Worm (Caenorhabditis elegans) whole organism, young adult: ENCODE data around the gene T06D8.9.

Experiments used
- B0035.1 ChIP-seq: sonication (generic microtip); optimal IDR thresholded peaks from 2 replicates; lab custom pipeline; 2016; ENCODE audit warnings: missing genetic modification characterization, mild to moderate bottlenecking, missing compliant biosample characterization, missing genotype, missing genetic modification reagents
- B0261.1 ChIP-seq: sonication (generic microtip); optimal IDR thresholded peaks from 2 replicates; lab custom pipeline; 2016; ENCODE audit warnings: mild to moderate bottlenecking, missing genetic modification characterization, moderate library complexity, missing compliant biosample characterization
- F33H1.4 ChIP-seq: fragments of 200-800 bp; sonication (Bioruptor generic); IDR thresholded peaks from 2 replicates; pipeline ENCODE4 v1.3.6; 2022; ENCODE audit warnings: missing genetic modification reagents, missing genetic modification characterization, missing compliant biosample characterization
- Y53F4B.3 ChIP-seq: fragments of 200-800 bp; sonication (Bioruptor generic); IDR thresholded peaks from 2 replicates; pipeline ENCODE4 v1.3.6; 2022; ENCODE audit warnings: missing genetic modification reagents, missing genetic modification characterization, missing compliant biosample characterization
- Y53G8AR.9 ChIP-seq: fragments of 200-800 bp; sonication (Bioruptor generic); conservative IDR thresholded peaks from 2 replicates; pipeline ENCODE4 v1.3.6; 2022; ENCODE audit warnings: missing genetic modification reagents, missing genetic modification characterization, missing compliant biosample characterization
- Y95B8A.8 ChIP-seq: fragments of 200-800 bp; sonication (Bioruptor generic); IDR thresholded peaks from 2 replicates; pipeline ENCODE4 v1.3.6; 2022; ENCODE audit warnings: missing genetic modification reagents, missing genetic modification characterization, missing compliant biosample characterization
- atf-7 ChIP-seq: sonication (generic microtip); optimal IDR thresholded peaks from 2 replicates; lab custom pipeline; 2017; ENCODE audit warnings: mild to moderate bottlenecking, missing genetic modification characterization, missing compliant biosample characterization
- attf-5 ChIP-seq: fragments of 200-800 bp; sonication (Bioruptor generic); optimal IDR thresholded peaks from 2 replicates; lab custom pipeline; 2018; ENCODE audit warnings: mild to moderate bottlenecking, missing genetic modification characterization, missing compliant biosample characterization
- attf-6 ChIP-seq: fragments of 200-800 bp; sonication (Bioruptor generic); IDR thresholded peaks from 2 replicates; pipeline ENCODE4 v1.3.6; 2022; ENCODE audit warnings: missing genetic modification reagents, missing genetic modification characterization, missing compliant biosample characterization
- bed-1 ChIP-seq: fragments of 200-800 bp; sonication (Bioruptor generic); IDR thresholded peaks from 2 replicates; pipeline ENCODE4 v1.3.6; 2022; ENCODE audit warnings: missing genetic modification reagents, missing genetic modification characterization, missing compliant biosample characterization
- bed-2 ChIP-seq: fragments of 200-800 bp; sonication (Bioruptor generic); IDR thresholded peaks from 2 replicates; pipeline ENCODE4 v1.3.6; 2022; ENCODE audit warnings: missing genetic modification reagents, missing genetic modification characterization, missing compliant biosample characterization
- ceh-58 ChIP-seq: fragments of 200-800 bp; sonication (Bioruptor generic); IDR thresholded peaks from 2 replicates; pipeline ENCODE4 v1.3.6; 2022; ENCODE audit warnings: missing genetic modification characterization, missing compliant biosample characterization
- ceh-79 ChIP-seq: sonication (generic microtip); optimal IDR thresholded peaks from 2 replicates; lab custom pipeline; 2017; ENCODE audit warnings: mild to moderate bottlenecking, missing genetic modification characterization, missing compliant biosample characterization
- chd-7 ChIP-seq: sonication (generic microtip); optimal IDR thresholded peaks from 2 replicates; lab custom pipeline; 2016; ENCODE audit warnings: mild to moderate bottlenecking, missing genetic modification characterization, moderate library complexity, missing compliant biosample characterization
- efl-1 ChIP-seq: fragments of 150-350 bp; optimal IDR thresholded peaks from 2 replicates; lab custom pipeline; 2014; ENCODE audit warnings: missing biosample characterization, missing genetic modification reagents, missing genetic modification characterization
- egl-44 ChIP-seq: fragments of 200-800 bp; sonication (Bioruptor generic); IDR thresholded peaks from 2 replicates; pipeline ENCODE4 v1.3.6; 2022; ENCODE audit warnings: missing genetic modification reagents, missing genetic modification characterization, missing compliant biosample characterization
- let-526 ChIP-seq: fragments of 200-800 bp; sonication (Bioruptor generic); IDR thresholded peaks from 2 replicates; pipeline ENCODE4 v1.3.6; 2022; ENCODE audit warnings: missing genetic modification reagents, missing genetic modification characterization, missing compliant biosample characterization
- lin-40 ChIP-seq: sonication (generic microtip); optimal IDR thresholded peaks from 2 replicates; lab custom pipeline; 2016; ENCODE audit warnings: missing genetic modification characterization, mild to moderate bottlenecking, missing compliant biosample characterization, missing genotype, missing genetic modification reagents
- lsy-27 ChIP-seq: sonication (generic microtip); optimal IDR thresholded peaks from 2 replicates; lab custom pipeline; 2017; ENCODE audit warnings: missing genetic modification characterization, mild to moderate bottlenecking, missing compliant biosample characterization, antibody characterized with exemption, missing genotype, borderline replicate concordance; ENCODE audit not compliant: insufficient read depth
- madf-10 ChIP-seq: sonication (generic microtip); optimal IDR thresholded peaks from 2 replicates; lab custom pipeline; 2016; ENCODE audit warnings: mild to moderate bottlenecking, missing genetic modification characterization, missing compliant biosample characterization
- mes-4 ChIP-seq: sonication (generic microtip); optimal IDR thresholded peaks from 2 replicates; lab custom pipeline; 2016; ENCODE audit warnings: missing genotype, missing genetic modification characterization, missing compliant biosample characterization
- nfya-1 ChIP-seq: sonication (generic microtip); optimal IDR thresholded peaks from 2 replicates; lab custom pipeline; 2017; ENCODE audit warnings: antibody characterized with exemption, missing compliant biosample characterization, missing genetic modification characterization, borderline replicate concordance; ENCODE audit not compliant: insufficient read depth
- nhr-80 ChIP-seq: sonication (generic microtip); optimal IDR thresholded peaks from 2 replicates; lab custom pipeline; 2016; ENCODE audit warnings: missing genetic modification characterization, missing compliant biosample characterization
- pbrm-1 ChIP-seq: fragments of 200-800 bp; sonication (Bioruptor generic); IDR thresholded peaks from 2 replicates; pipeline ENCODE4 v1.3.6; 2022; ENCODE audit warnings: missing genetic modification reagents, missing genetic modification characterization, missing compliant biosample characterization
- repo-1 ChIP-seq: sonication (generic microtip); optimal IDR thresholded peaks from 2 replicates; lab custom pipeline; 2017; ENCODE audit warnings: mild to moderate bottlenecking, missing genetic modification characterization, missing compliant biosample characterization
- rpc-1 ChIP-seq, 2 experiments: fragments of 150-350 bp in 1 of 2; sonication (generic microtip) in 1 of 2; optimal IDR thresholded peaks; 2 replicates each; lab custom pipeline; 2014 to 2018; ENCODE audit warnings: missing biosample characterization in 1 of 2, missing genetic modification characterization in 1 of 2, missing genetic modification reagents in 1 of 2, missing genotype in 1 of 2
- snpc-1.1 ChIP-seq: sonication (generic microtip); optimal IDR thresholded peaks from 2 replicates; lab custom pipeline; 2017; ENCODE audit warnings: missing genetic modification characterization, mild to moderate bottlenecking, missing compliant biosample characterization, antibody characterized with exemption, moderate library complexity, missing genotype, missing genetic modification reagents; ENCODE audit not compliant: insufficient read depth
- snpc-3.4 ChIP-seq: sonication (generic microtip); optimal IDR thresholded peaks from 2 replicates; lab custom pipeline; 2017; ENCODE audit warnings: missing genetic modification characterization, mild to moderate bottlenecking, missing compliant biosample characterization, antibody characterized with exemption, moderate library complexity, missing genotype, missing genetic modification reagents
- snpc-4 ChIP-seq, 5 experiments: fragments of 150-350 bp in 1 of 5; sonication (generic microtip) in 4 of 5; optimal IDR thresholded peaks; 2 replicates each; lab custom pipeline; 2014 to 2018; ENCODE audit warnings: missing genetic modification characterization in 5 of 5, missing biosample characterization in 3 of 5, antibody characterized with exemption in 2 of 5, mild to moderate bottlenecking in 2 of 5, missing compliant biosample characterization in 2 of 5, missing genotype in 2 of 5, moderate library complexity in 2 of 5, missing genetic modification reagents in 1 of 5
- tbp1 ChIP-seq: fragments of 200-800 bp; sonication (Bioruptor generic); optimal IDR thresholded peaks from 2 replicates; lab custom pipeline; 2018; ENCODE audit warnings: mild to moderate bottlenecking, missing genetic modification characterization, missing compliant biosample characterization
- ztf-6 ChIP-seq: fragments of 200-800 bp; sonication (Bioruptor generic); IDR thresholded peaks from 2 replicates; pipeline ENCODE4 v1.3.6; 2022; ENCODE audit warnings: missing genetic modification reagents, missing genetic modification characterization, missing compliant biosample characterization

Gene T06D8.9

DNA sequence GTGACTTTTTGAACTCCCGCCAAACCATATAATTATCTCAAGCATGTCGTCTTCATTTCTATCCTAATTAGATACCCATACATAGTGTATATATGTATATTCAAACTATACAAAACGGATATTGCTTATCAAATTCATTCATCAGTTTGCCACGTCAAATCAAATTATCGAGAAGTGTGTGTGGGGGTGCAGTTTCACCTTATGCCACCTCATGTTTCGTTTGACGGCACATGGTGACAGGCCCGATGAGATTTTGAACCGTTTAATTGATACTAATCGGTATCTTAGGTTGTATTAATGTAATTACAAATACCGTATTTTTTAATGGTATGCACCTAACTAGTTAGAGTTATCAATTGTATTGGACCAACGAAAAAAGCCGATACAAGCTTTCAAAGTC lies 45.3 kb downstream of the T06D8.9 start:
- TF ChIP-seq madf-10 (no peak), mes-4 (tag; lab: Kevin White, UChicago) (no peak), attf-6 (GFP tag; lab: Robert Waterston, UW) (no peak), attf-5 (GFP tag; lab: Kevin White, UChicago) (no peak), egl-44 (GFP tag; lab: Robert Waterston, UW) (no peak), lsy-27 (no peak), snpc-4 (GFP tag; optimal IDR thresholded peaks at IDR 0.05; lab: Kevin White, UChicago) (no peak), snpc-4 (tag; optimal IDR thresholded peaks at IDR 0.05; lab: Kevin White, UChicago) (no peak), let-526 (GFP tag; lab: Robert Waterston, UW) (no peak), pbrm-1 (GFP tag; lab: Robert Waterston, UW) (no peak), chd-7 (no peak), rpc-1 (optimal IDR thresholded peaks at IDR 0.05; lab: Kevin White, UChicago) (no peak), rpc-1 (tag; optimal IDR thresholded peaks at IDR 0.05; lab: Kevin White, UChicago) (no peak), tbp1 (GFP tag; lab: Kevin White, UChicago) (no peak), bed-1 (no peak), lin-40 (no peak), efl-1 (GFP tag; lab: Kevin White, UChicago) (no peak)

DNA sequence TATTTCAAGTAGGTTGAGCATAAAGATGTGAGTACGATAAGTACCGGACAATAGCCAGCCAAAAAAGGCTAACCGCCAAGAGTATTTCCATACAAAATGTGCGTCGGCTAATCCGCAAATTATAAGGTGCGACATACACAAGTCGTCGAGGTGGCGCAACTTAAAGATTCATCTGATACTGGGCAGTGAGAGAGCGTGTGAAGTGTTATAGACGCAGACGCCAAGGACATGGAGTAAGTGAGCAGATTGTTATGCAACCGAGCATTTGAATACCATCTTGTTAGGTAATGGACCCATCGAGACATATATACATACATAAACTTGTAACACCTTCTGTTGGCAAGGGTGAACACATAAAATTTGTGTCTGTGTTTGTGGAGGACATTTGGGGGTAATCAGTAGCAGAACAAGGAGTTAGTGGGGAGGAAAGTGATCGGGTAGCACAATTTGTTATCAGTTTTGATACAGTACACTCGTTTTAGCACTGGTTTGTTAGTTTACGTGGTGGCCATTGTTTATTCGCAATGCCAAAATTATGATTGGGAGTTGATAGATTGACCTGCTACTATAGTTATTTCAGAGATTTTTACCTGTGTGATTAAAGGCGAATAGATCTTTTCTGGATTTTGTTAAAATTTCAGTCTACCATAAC lies 46.0 kb downstream of the T06D8.9 start:
- TF ChIP-seq nhr-80 (tag; lab: Kevin White, UChicago), result peak; percentile 17
- TF ChIP-seq lsy-27, result no peak

DNA sequence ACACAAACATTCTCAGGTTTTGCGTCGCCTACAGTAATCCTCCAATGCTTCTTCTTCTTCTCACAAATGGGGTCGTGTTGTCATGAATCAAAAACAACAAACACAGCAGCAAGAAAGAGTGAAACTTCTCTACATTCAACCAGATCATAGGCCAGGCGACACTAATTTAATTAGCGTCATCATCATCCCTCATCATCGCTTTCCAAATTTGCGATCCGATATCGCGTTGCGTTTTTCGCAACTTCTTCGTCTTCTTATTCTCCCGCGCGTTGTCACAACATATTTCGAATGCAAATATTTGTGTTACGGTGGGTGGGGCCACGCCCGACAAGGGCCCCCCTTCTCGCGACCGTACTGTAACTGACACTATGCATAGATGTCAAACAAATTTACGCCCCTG lies 47.0 kb downstream of the T06D8.9 start:
- no peak for TF ChIP-seq rpc-1 (optimal IDR thresholded peaks at IDR 0.05; lab: Kevin White, UChicago)
- TF ChIP-seq rpc-1 (tag; optimal IDR thresholded peaks at IDR 0.05; lab: Kevin White, UChicago), result no peak
- TF ChIP-seq Y53G8AR.9 (GFP tag; lab: Robert Waterston, UW), result no peak
- no peak for TF ChIP-seq atf-7 (tag; lab: Kevin White, UChicago)
- TF ChIP-seq ceh-58 (GFP tag; lab: Robert Waterston, UW), result no peak
- TF ChIP-seq Y53F4B.3 (GFP tag; lab: Robert Waterston, UW), result no peak
- no peak for TF ChIP-seq bed-2
- no peak for TF ChIP-seq ceh-79 (tag; lab: Kevin White, UChicago)
- TF ChIP-seq madf-10, result no peak
- TF ChIP-seq F33H1.4 (GFP tag; lab: Robert Waterston, UW), result no peak
- no peak for TF ChIP-seq ztf-6 (GFP tag; lab: Robert Waterston, UW)
- no peak for TF ChIP-seq bed-1
- TF ChIP-seq repo-1 (tag; lab: Kevin White, UChicago), result no peak
- TF ChIP-seq nfya-1 (tag; lab: Kevin White, UChicago), result no peak

DNA sequence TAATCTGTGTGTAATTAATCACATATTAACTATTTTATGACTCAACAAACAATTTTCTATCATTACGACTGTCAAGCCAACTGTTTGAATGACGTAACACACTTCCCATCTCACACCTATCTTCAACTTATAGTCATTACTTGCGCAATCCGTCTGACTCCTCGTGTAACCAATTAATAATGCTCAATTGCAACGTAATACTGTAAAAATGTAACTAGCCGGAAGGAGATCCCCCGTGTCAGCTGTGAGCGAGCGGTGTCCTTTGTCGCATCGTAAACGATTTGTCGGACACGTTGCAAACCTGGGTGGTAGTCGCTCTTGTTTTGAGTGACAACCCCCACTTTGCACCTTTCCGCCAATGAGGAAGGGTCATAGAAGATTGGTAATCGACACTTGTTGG lies 48.8 kb downstream of the T06D8.9 start:
- TF ChIP-seq snpc-1.1 (tag; lab: Kevin White, UChicago) (no peak), Y95B8A.8 (GFP tag; lab: Robert Waterston, UW) (no peak), snpc-3.4 (tag; lab: Kevin White, UChicago) (no peak), B0261.1 (tag; lab: Kevin White, UChicago) (no peak), B0035.1 (tag; lab: Kevin White, UChicago) (no peak)
